Fruit fly (Drosophila melanogaster) whole organism, larva: ENCODE data around the gene CG12278.
A peak's percentile ranks its signal among the peaks of the same experiment; 100 is the strongest.

ENCODE experiments used
- noc ChIP-seq: fragments of 200-800 bp; sonication (Bioruptor generic); optimal IDR thresholded peaks from 3 replicates; lab custom pipeline; 2019; ENCODE audit warnings: missing biosample characterization, mild to moderate bottlenecking, missing genetic modification characterization, moderate library complexity

CG12278 gene

dm6 chr3R:21043549-21044118 lies at the start of gene CG12278:
Gene CG12278, plus strand, starts transcription at chr3R:21044068.
- no peak for TF ChIP-seq noc (tag; lab: Kevin White, UChicago)

dm6 chr3R:20998319-20998718 lies 45.5 kb upstream of the CG12278 start:
- TF ChIP-seq noc (tag; lab: Kevin White, UChicago), result no peak

dm6 chr3R:21001123-21001522 lies 42.7 kb upstream of the CG12278 start:
- TF ChIP-seq noc (tag; lab: Kevin White, UChicago), result no peak

- peak; percentile 53 for TF ChIP-seq noc (tag; lab: Kevin White, UChicago)
Observed at dm6 chr3R:21006967-21007366, 36.9 kb upstream of the CG12278 start, which contains the start of gene Alp5. Gene Alp5, minus strand, starts transcription at chr3R:21006990.

- TF ChIP-seq noc (tag; lab: Kevin White, UChicago), result no peak
Observed at dm6 chr3R:21013780-21014179, 30.1 kb upstream of the CG12278 start.

dm6 chr3R:21015636-21016035 lies 28.2 kb upstream of the CG12278 start, which contains the start of gene CG5697:
Gene CG5697, plus strand, starts transcription at chr3R:21015949.
- TF ChIP-seq noc (tag; lab: Kevin White, UChicago), result no peak

- peak; percentile 3 for TF ChIP-seq noc (tag; lab: Kevin White, UChicago)
Observed at dm6 chr3R:21017464-21018080, 26.3 kb upstream of the CG12278 start, which contains the start of gene Rlip. Gene Rlip, plus strand, starts transcription at chr3R:21017684.

- TF ChIP-seq noc (tag; lab: Kevin White, UChicago), result peak; percentile 32
Observed at dm6 chr3R:21019073-21019472, 24.8 kb upstream of the CG12278 start.

- TF ChIP-seq noc (tag; lab: Kevin White, UChicago), result no peak
Observed at dm6 chr3R:21022769-21023517, 20.9 kb upstream of the CG12278 start.

- no peak for TF ChIP-seq noc (tag; lab: Kevin White, UChicago)
Observed at dm6 chr3R:21023902-21024541, 19.8 kb upstream of the CG12278 start, which contains the start of gene peg. Gene peg, minus strand, starts transcription at chr3R:21024163.

dm6 chr3R:21025508-21025907 lies 18.4 kb upstream of the CG12278 start:
- no peak for TF ChIP-seq noc (tag; lab: Kevin White, UChicago)

dm6 chr3R:21042399-21042798 lies 1.5 kb upstream of the CG12278 start, which contains the start of gene Dhc93AB:
Gene Dhc93AB, minus strand, starts transcription at chr3R:21042499.
- TF ChIP-seq noc (tag; lab: Kevin White, UChicago), result no peak

- no peak for TF ChIP-seq noc (tag; lab: Kevin White, UChicago)
Observed at dm6 chr3R:21045742-21046141, 1.9 kb downstream of the CG12278 start, which contains the start of gene CG31189. Gene CG31189, minus strand, starts transcription at chr3R:21045842.

dm6 chr3R:21046927-21047326 lies 3.1 kb downstream of the CG12278 start, which contains the start of gene CG31207:
Gene CG31207, minus strand, starts transcription at chr3R:21047027.
- TF ChIP-seq noc (tag; lab: Kevin White, UChicago), result no peak

- no peak for TF ChIP-seq noc (tag; lab: Kevin White, UChicago)
Observed at dm6 chr3R:21048729-21049128, 4.9 kb downstream of the CG12278 start, which contains the start of gene CG7079. Gene CG7079, minus strand, starts transcription at chr3R:21048829.
